Worm (Caenorhabditis elegans) whole organism, late embryonic: ENCODE measurements around the gene ndub-6.

Experiments used
- F13H6.1 ChIP-seq: sonication (generic microtip); optimal IDR thresholded peaks from 2 replicates; lab custom pipeline; 2016; ENCODE audit warnings: missing genetic modification characterization, missing compliant biosample characterization
- K02D7.2 ChIP-seq: sonication (generic microtip); optimal IDR thresholded peaks from 2 replicates; lab custom pipeline; 2017; ENCODE audit warnings: mild to moderate bottlenecking, missing genetic modification characterization, missing compliant biosample characterization
- K09A11.1 ChIP-seq: sonication (generic microtip); optimal IDR thresholded peaks from 2 replicates; lab custom pipeline; 2017; ENCODE audit warnings: antibody characterized with exemption, mild to moderate bottlenecking, missing genetic modification characterization, missing compliant biosample characterization; ENCODE audit not compliant: insufficient read depth
- ceh-14 ChIP-seq: sonication (generic microtip); optimal IDR thresholded peaks from 2 replicates; lab custom pipeline; 2016; ENCODE audit warnings: missing genotype, missing genetic modification characterization, missing compliant biosample characterization
- ceh-18 ChIP-seq: sonication (generic microtip); optimal IDR thresholded peaks from 2 replicates; lab custom pipeline; 2016; ENCODE audit warnings: missing genetic modification characterization, missing compliant biosample characterization
- ceh-19 ChIP-seq: fragments of 200-800 bp; sonication (Bioruptor generic); optimal IDR thresholded peaks from 2 replicates; lab custom pipeline; 2018; ENCODE audit warnings: mild to moderate bottlenecking, missing genetic modification characterization, missing compliant biosample characterization
- ceh-2 ChIP-seq: sonication (generic microtip); optimal IDR thresholded peaks from 2 replicates; lab custom pipeline; 2016; ENCODE audit warnings: missing genotype, missing genetic modification characterization, missing compliant biosample characterization
- ceh-22 ChIP-seq: sonication (generic microtip); optimal IDR thresholded peaks from 2 replicates; lab custom pipeline; 2017; ENCODE audit warnings: missing biosample characterization, missing genetic modification characterization
- ceh-24 ChIP-seq: sonication (generic microtip); optimal IDR thresholded peaks from 2 replicates; lab custom pipeline; 2016; ENCODE audit warnings: mild to moderate bottlenecking, missing genetic modification characterization, missing compliant biosample characterization
- ceh-31 ChIP-seq: sonication (generic microtip); optimal IDR thresholded peaks from 2 replicates; lab custom pipeline; 2016; ENCODE audit warnings: missing genetic modification characterization, missing compliant biosample characterization
- ceh-48 ChIP-seq: sonication (generic microtip); optimal IDR thresholded peaks from 2 replicates; lab custom pipeline; 2016; ENCODE audit warnings: missing genetic modification characterization, inconsistent platforms, missing compliant biosample characterization
- ceh-6 ChIP-seq: fragments of 200-800 bp; sonication (Bioruptor generic); optimal IDR thresholded peaks from 2 replicates; lab custom pipeline; 2018; ENCODE audit warnings: mild to moderate bottlenecking, missing genetic modification characterization, missing compliant biosample characterization
- ceh-9 ChIP-seq: sonication (generic microtip); optimal IDR thresholded peaks from 2 replicates; lab custom pipeline; 2016; ENCODE audit warnings: mild to moderate bottlenecking, missing genetic modification characterization, inconsistent platforms, missing compliant biosample characterization
- dmd-4 ChIP-seq: sonication (generic microtip); optimal IDR thresholded peaks from 2 replicates; lab custom pipeline; 2016; ENCODE audit warnings: borderline replicate concordance, missing genetic modification characterization, missing compliant biosample characterization
- dve-1 ChIP-seq: sonication (generic microtip); optimal IDR thresholded peaks from 2 replicates; lab custom pipeline; 2017; ENCODE audit warnings: antibody characterized with exemption, mild to moderate bottlenecking, missing genetic modification characterization, missing compliant biosample characterization
- elt-2 ChIP-seq: sonication (generic microtip); optimal IDR thresholded peaks from 2 replicates; lab custom pipeline; 2016; ENCODE audit warnings: missing genetic modification reagents, missing genetic modification characterization, missing compliant biosample characterization
- elt-4 ChIP-seq: sonication (generic microtip); optimal IDR thresholded peaks from 2 replicates; lab custom pipeline; 2016; ENCODE audit warnings: missing genetic modification characterization, missing compliant biosample characterization
- ets-4 ChIP-seq: sonication (generic microtip); optimal IDR thresholded peaks from 2 replicates; lab custom pipeline; 2016; ENCODE audit warnings: missing genetic modification characterization, missing compliant biosample characterization
- eyg-1 ChIP-seq: sonication (generic microtip); optimal IDR thresholded peaks from 2 replicates; lab custom pipeline; 2016; ENCODE audit warnings: missing genotype, missing genetic modification characterization, missing compliant biosample characterization
- fax-1 ChIP-seq: sonication (generic microtip); optimal IDR thresholded peaks from 2 replicates; lab custom pipeline; 2016; ENCODE audit warnings: missing genotype, missing genetic modification characterization, missing compliant biosample characterization
- fkh-10 ChIP-seq: fragments of 150-350 bp; optimal IDR thresholded peaks from 2 replicates; lab custom pipeline; 2014; ENCODE audit warnings: missing biosample characterization, missing genetic modification reagents, missing genetic modification characterization
- gmeb-2 ChIP-seq: sonication (generic microtip); optimal IDR thresholded peaks from 2 replicates; lab custom pipeline; 2016; ENCODE audit warnings: missing genetic modification characterization, inconsistent platforms, missing compliant biosample characterization
- hlh-13 ChIP-seq: fragments of 200-800 bp; sonication (Bioruptor generic); optimal IDR thresholded peaks from 2 replicates; lab custom pipeline; 2018; ENCODE audit warnings: mild to moderate bottlenecking, missing genetic modification characterization, missing compliant biosample characterization
- hlh-15 ChIP-seq: sonication (generic microtip); optimal IDR thresholded peaks from 2 replicates; lab custom pipeline; 2016; ENCODE audit warnings: missing genetic modification characterization, missing compliant biosample characterization
- hlh-30 ChIP-seq: sonication (generic microtip); optimal IDR thresholded peaks from 2 replicates; lab custom pipeline; 2017; ENCODE audit warnings: antibody characterized with exemption, missing genetic modification characterization, missing compliant biosample characterization; ENCODE audit not compliant: insufficient read depth
- hlh-8 ChIP-seq: sonication (generic microtip); optimal IDR thresholded peaks from 2 replicates; lab custom pipeline; 2016; ENCODE audit warnings: missing genotype, missing genetic modification characterization, missing compliant biosample characterization
- madf-2 ChIP-seq: sonication (generic microtip); optimal IDR thresholded peaks from 2 replicates; lab custom pipeline; 2017; ENCODE audit warnings: missing genetic modification characterization, missing compliant biosample characterization
- nfya-1 ChIP-seq: sonication (generic microtip); optimal IDR thresholded peaks from 2 replicates; lab custom pipeline; 2017; ENCODE audit warnings: missing genetic modification characterization, mild to moderate bottlenecking, missing compliant biosample characterization, antibody characterized with exemption, moderate library complexity
- npax-4 ChIP-seq: sonication (generic microtip); optimal IDR thresholded peaks from 2 replicates; lab custom pipeline; 2016; ENCODE audit warnings: missing genetic modification characterization, missing compliant biosample characterization
- pax-1 ChIP-seq: fragments of 150-350 bp; optimal IDR thresholded peaks from 2 replicates; lab custom pipeline; 2014; ENCODE audit warnings: missing biosample characterization, missing genetic modification characterization
- pha-2 ChIP-seq: sonication (generic microtip); optimal IDR thresholded peaks from 2 replicates; lab custom pipeline; 2017; ENCODE audit warnings: mild to moderate bottlenecking, missing genetic modification characterization, missing compliant biosample characterization
- pha-4 ChIP-seq: fragments of 150-350 bp; optimal IDR thresholded peaks from 2 replicates; lab custom pipeline; 2018; ENCODE audit warnings: missing biosample characterization, missing genetic modification reagents, missing genetic modification characterization
- pqm-1 ChIP-seq: sonication (generic microtip); optimal IDR thresholded peaks from 2 replicates; lab custom pipeline; 2016; ENCODE audit warnings: missing genetic modification characterization, missing compliant biosample characterization
- sdc-2 ChIP-seq: sonication (generic microtip); optimal IDR thresholded peaks from 2 replicates; lab custom pipeline; 2016; ENCODE audit warnings: missing genotype, missing genetic modification characterization, missing compliant biosample characterization
- syd-9 ChIP-seq: sonication (generic microtip); optimal IDR thresholded peaks from 2 replicates; lab custom pipeline; 2016; ENCODE audit warnings: mild to moderate bottlenecking, missing genetic modification characterization, moderate library complexity, missing compliant biosample characterization
- tbx-2 ChIP-seq: sonication (generic microtip); optimal IDR thresholded peaks from 2 replicates; lab custom pipeline; 2016; ENCODE audit warnings: missing genetic modification characterization, missing compliant biosample characterization
- tbx-7 ChIP-seq: sonication (generic microtip); optimal IDR thresholded peaks from 2 replicates; lab custom pipeline; 2016; ENCODE audit warnings: missing genotype, missing genetic modification characterization, missing compliant biosample characterization
- ttx-3 ChIP-seq: sonication (generic microtip); optimal IDR thresholded peaks from 2 replicates; lab custom pipeline; 2016; ENCODE audit warnings: missing genetic modification reagents, missing genetic modification characterization, missing compliant biosample characterization
- unc-3 ChIP-seq, 2 experiments: fragments of 200-800 bp in 1 of 2; sonication (Bioruptor generic) in 1 of 2; sonication (generic microtip) in 1 of 2; conservative IDR thresholded peaks in 1 of 2; optimal IDR thresholded peaks in 1 of 2; 2 replicates each; pipeline versions ENCODE4 v1.3.6 to Lab custom; 2016 to 2022; ENCODE audit warnings: missing compliant biosample characterization in 2 of 2, missing genetic modification characterization in 2 of 2, missing genetic modification reagents in 1 of 2
- unc-42 ChIP-seq: sonication (generic microtip); optimal IDR thresholded peaks from 2 replicates; lab custom pipeline; 2016; ENCODE audit warnings: missing genotype, missing genetic modification characterization, missing compliant biosample characterization
- unc-86 ChIP-seq: sonication (generic microtip); optimal IDR thresholded peaks from 2 replicates; lab custom pipeline; 2016; ENCODE audit warnings: missing genetic modification characterization, missing compliant biosample characterization
- zip-5 ChIP-seq: sonication (generic microtip); optimal IDR thresholded peaks from 2 replicates; lab custom pipeline; 2016; ENCODE audit warnings: missing genetic modification characterization, missing compliant biosample characterization
- ztf-16 ChIP-seq: sonication (generic microtip); optimal IDR thresholded peaks from 2 replicates; lab custom pipeline; 2017; ENCODE audit warnings: missing genetic modification characterization, missing compliant biosample characterization

Gene ndub-6

DNA sequence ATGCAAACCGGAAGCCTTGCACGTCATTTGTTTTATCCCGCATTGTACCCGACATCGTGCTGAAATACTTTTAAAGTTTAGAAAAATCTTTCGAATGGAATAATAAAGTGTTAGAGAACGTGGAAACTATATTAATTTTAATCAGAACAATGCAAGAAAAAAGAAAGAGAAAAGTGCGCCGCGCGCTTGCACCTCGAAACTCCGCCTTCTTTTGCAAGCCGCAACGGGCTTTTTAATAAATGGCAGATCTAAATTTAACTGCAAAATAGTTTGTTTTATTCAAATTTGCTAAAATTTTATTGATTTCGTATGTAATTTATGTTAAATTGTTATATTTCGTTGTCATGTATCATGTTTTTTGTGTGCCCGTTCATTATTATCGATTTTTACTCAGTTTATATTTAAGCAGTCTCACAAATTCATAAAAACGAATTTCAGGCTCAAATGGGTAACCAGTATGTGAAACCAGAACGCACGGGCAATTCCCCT, at the start of gene ndub-6, which contains the start of gene acl-3:
Gene ndub-6, plus strand, starts transcription at position 439 of the 489 bp plus-strand sequence.
Gene acl-3, minus strand, starts transcription at position 59 of the 489 bp plus-strand sequence.
- no peak for TF ChIP-seq unc-3 (GFP tag; conservative IDR thresholded peaks at IDR 0.05; lab: Robert Waterston, UW)
- no peak for TF ChIP-seq unc-3 (tag; optimal IDR thresholded peaks at IDR 0.05; lab: Kevin White, UChicago)
- no peak for TF ChIP-seq fkh-10 (GFP tag; lab: Kevin White, UChicago)
- no peak for TF ChIP-seq madf-2
- no peak for TF ChIP-seq elt-2 (tag; lab: Kevin White, UChicago)
- TF ChIP-seq tbx-7, result no peak
- no peak for TF ChIP-seq pqm-1 (tag; lab: Kevin White, UChicago)
- TF ChIP-seq ceh-22 (tag; lab: Kevin White, UChicago), result no peak
- TF ChIP-seq unc-42 (tag; lab: Kevin White, UChicago), result no peak
- no peak for TF ChIP-seq K02D7.2 (tag; lab: Kevin White, UChicago)
- no peak for TF ChIP-seq hlh-30 (tag; lab: Kevin White, UChicago)
- TF ChIP-seq ceh-19, result no peak
- no peak for TF ChIP-seq hlh-8 (tag; lab: Kevin White, UChicago)
- no peak for TF ChIP-seq hlh-15 (tag; lab: Kevin White, UChicago)
- TF ChIP-seq sdc-2 (tag; lab: Kevin White, UChicago), result no peak
- TF ChIP-seq ceh-24 (tag; lab: Kevin White, UChicago), result no peak
- TF ChIP-seq dve-1, result no peak
- TF ChIP-seq ceh-31 (tag; lab: Kevin White, UChicago), result no peak
- no peak for TF ChIP-seq F13H6.1 (tag; lab: Kevin White, UChicago)
- TF ChIP-seq ceh-9 (tag; lab: Kevin White, UChicago), result no peak
- TF ChIP-seq nfya-1 (tag; lab: Kevin White, UChicago), result no peak

DNA sequence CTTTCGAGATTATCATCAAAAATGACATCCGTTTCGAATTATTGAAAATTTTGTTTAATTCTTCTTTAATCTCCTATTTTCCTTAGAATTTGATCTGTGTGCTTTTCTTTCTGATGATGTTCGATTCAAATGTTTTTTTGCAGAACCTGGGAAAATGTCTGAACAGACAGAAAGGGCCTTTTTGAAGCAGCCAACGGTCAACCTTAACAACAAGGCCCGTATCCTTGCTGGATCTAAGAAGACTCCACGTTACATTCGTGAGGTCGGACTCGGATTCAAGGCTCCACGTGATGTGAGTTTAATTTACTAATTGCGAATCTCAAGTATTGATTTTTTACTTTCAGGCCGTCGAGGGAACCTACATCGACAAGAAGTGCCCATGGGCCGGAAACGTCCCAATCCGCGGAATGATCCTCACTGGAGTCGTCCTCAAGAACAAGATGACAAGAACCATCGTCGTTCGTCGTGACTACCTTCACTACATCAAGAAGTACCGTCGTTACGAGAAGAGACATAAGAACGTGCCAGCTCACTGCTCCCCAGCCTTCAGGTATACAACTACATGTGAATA, 49.6 kb upstream of the ndub-6 start, which contains the start of gene rps-11:
Gene rps-11, plus strand, starts transcription at position 144 of the 571 bp plus-strand sequence.
- TF ChIP-seq ceh-18 (tag; lab: Kevin White, UChicago), result no peak
- TF ChIP-seq zip-5, result no peak
- TF ChIP-seq unc-42 (tag; lab: Kevin White, UChicago), result no peak
- TF ChIP-seq, all 69 proteins: peak for 0

DNA sequence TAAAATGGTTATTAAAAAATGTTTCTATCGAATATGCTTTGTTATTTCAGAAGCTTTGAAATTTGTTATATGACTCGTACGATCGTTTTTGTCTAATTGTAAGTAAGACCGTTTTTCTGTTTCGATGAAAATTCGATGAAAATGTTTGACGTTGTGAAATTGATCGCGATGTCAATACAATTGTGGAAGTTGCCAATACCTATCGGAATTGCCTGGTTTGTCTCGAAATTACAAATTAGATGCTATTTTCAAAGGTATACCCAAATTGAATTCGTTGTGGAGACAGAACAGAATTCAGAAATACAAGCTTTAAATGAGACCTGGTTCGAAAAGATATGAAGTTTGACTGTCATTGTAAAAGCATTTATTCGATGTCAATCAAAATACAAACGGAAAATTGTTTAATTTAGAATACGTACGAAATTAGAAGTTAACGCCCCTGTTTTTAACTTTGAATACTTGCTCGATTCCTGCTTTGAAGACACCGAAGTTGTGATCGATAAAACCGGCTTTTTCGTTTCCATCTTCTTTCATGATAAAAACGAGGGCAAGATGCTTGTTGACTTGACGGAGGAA, 48.9 kb upstream of the ndub-6 start:
- TF ChIP-seq ets-4 (tag; lab: Kevin White, UChicago) (no peak), gmeb-2 (tag; lab: Kevin White, UChicago) (no peak), elt-4 (tag; lab: Kevin White, UChicago) (no peak), unc-86 (tag; lab: Kevin White, UChicago) (no peak), pax-1 (tag; lab: Kevin White, UChicago) (no peak), ceh-14 (tag; lab: Kevin White, UChicago) (no peak), npax-4 (tag; lab: Kevin White, UChicago) (no peak), ztf-16 (tag; lab: Kevin White, UChicago) (no peak), hlh-13 (no peak), pha-2 (tag; lab: Kevin White, UChicago) (no peak), pqm-1 (tag; lab: Kevin White, UChicago) (no peak), ceh-48 (tag; lab: Kevin White, UChicago) (no peak)
- TF ChIP-seq, all 69 proteins: peak for 0

ce11 chrIV:11604909-11605308, 47.3 kb upstream of the ndub-6 start, which contains the start of the genes ragc-1 and Y24F12A.1:
TSS of gene ragc-1 (minus strand) at chrIV:11604933.
TSS of gene Y24F12A.1 (plus strand) at chrIV:11605254.
- TF ChIP-seq pha-4 (tag; lab: Kevin White, UChicago), result no peak
- peak; percentile 54 for TF ChIP-seq ceh-31 (tag; lab: Kevin White, UChicago)
- peak; percentile 86 for TF ChIP-seq ceh-14 (tag; lab: Kevin White, UChicago)
- TF ChIP-seq unc-42 (tag; lab: Kevin White, UChicago), result peak; percentile 10
- peak; percentile 79 for TF ChIP-seq K09A11.1 (tag; lab: Kevin White, UChicago)
- TF ChIP-seq syd-9 (tag; lab: Kevin White, UChicago), result no peak
- no peak for TF ChIP-seq eyg-1 (tag; lab: Kevin White, UChicago)
- peak; percentile 47 for TF ChIP-seq hlh-30 (tag; lab: Kevin White, UChicago)
- TF ChIP-seq dmd-4 (tag; lab: Kevin White, UChicago), result no peak
- peak; percentile 70 for TF ChIP-seq ttx-3
- TF ChIP-seq hlh-8 (tag; lab: Kevin White, UChicago), result no peak
- peak; percentile 23 for TF ChIP-seq nfya-1 (tag; lab: Kevin White, UChicago)
- no peak for TF ChIP-seq fax-1 (tag; lab: Kevin White, UChicago)
- peak; percentile 60 for TF ChIP-seq ceh-2 (tag; lab: Kevin White, UChicago)
- peak; percentile 72 for TF ChIP-seq tbx-2 (tag; lab: Kevin White, UChicago)
- peak; percentile 4 for TF ChIP-seq pha-2 (tag; lab: Kevin White, UChicago)
- no peak for TF ChIP-seq elt-4 (tag; lab: Kevin White, UChicago)
- TF ChIP-seq ceh-6 (GFP tag; lab: Kevin White, UChicago), result peak; percentile 36
- TF ChIP-seq unc-86 (tag; lab: Kevin White, UChicago), result peak; percentile 38
- peak; percentile 66 for TF ChIP-seq elt-2 (tag; lab: Kevin White, UChicago)
- TF ChIP-seq npax-4 (tag; lab: Kevin White, UChicago), result no peak
